Worm (Caenorhabditis elegans) whole organism, late embryonic: ENCODE data around the gene F41G3.19.

Experiments
- ets-4 ChIP-seq: sonication (generic microtip); optimal IDR thresholded peaks from 2 replicates; lab custom pipeline; 2016; ENCODE audit warnings: missing genetic modification characterization, missing compliant biosample characterization
- fkh-10 ChIP-seq: fragments of 150-350 bp; optimal IDR thresholded peaks from 2 replicates; lab custom pipeline; 2014; ENCODE audit warnings: missing biosample characterization, missing genetic modification reagents, missing genetic modification characterization
- nfya-1 ChIP-seq: sonication (generic microtip); optimal IDR thresholded peaks from 2 replicates; lab custom pipeline; 2017; ENCODE audit warnings: missing genetic modification characterization, mild to moderate bottlenecking, missing compliant biosample characterization, antibody characterized with exemption, moderate library complexity
- nhr-11 ChIP-seq: fragments of 150-350 bp; optimal IDR thresholded peaks from 2 replicates; lab custom pipeline; 2014; ENCODE audit warnings: missing biosample characterization, missing genetic modification characterization
- pag-3 ChIP-seq: sonication (generic microtip); optimal IDR thresholded peaks from 2 replicates; lab custom pipeline; 2016; ENCODE audit warnings: missing compliant biosample characterization, missing genetic modification characterization, borderline replicate concordance
- pat-9 ChIP-seq: fragments of 200-800 bp; sonication (Bioruptor generic); optimal IDR thresholded peaks from 2 replicates; lab custom pipeline; 2018; ENCODE audit warnings: mild to moderate bottlenecking, missing genetic modification characterization, moderate library complexity, missing compliant biosample characterization
- pha-4 ChIP-seq: fragments of 150-350 bp; optimal IDR thresholded peaks from 2 replicates; lab custom pipeline; 2018; ENCODE audit warnings: missing biosample characterization, missing genetic modification reagents, missing genetic modification characterization
- tbx-2 ChIP-seq: sonication (generic microtip); optimal IDR thresholded peaks from 2 replicates; lab custom pipeline; 2016; ENCODE audit warnings: missing genetic modification characterization, missing compliant biosample characterization

DNA sequence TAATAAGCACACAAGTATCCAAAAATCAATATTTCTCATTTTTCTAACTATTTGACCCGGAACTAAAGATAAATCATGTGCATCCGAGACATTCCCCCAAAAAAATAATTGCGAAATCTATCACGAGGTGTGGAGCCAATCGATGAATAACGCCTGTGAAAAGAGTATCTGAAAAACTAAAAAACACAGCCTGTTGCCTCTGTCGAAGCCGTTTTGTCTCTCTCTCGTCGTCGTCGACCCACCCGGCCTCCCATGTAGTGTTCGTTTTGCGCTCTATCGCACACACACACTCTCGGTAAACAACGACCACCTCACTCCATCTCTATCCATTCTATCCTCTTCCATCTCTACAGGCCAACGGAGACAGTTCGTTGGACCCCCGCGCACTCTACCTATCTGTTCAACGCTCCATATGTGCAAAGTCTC is 30.8 kb upstream of the F41G3.19 start:
- TF ChIP-seq nfya-1 (tag; lab: Kevin White, UChicago) (no peak), tbx-2 (tag; lab: Kevin White, UChicago) (peak; percentile 32), nhr-11 (tag; lab: Kevin White, UChicago) (no peak), pag-3 (tag; lab: Kevin White, UChicago) (no peak), pha-4 (tag; lab: Kevin White, UChicago) (no peak), ets-4 (no peak), fkh-10 (no peak), pat-9 (no peak)
